Worm (Caenorhabditis elegans): ENCODE results near the gene clec-126.

- TF ChIP-seq elt-3 (tag; optimal IDR thresholded peaks at IDR 0.05) (no peak), egl-27 (tag; optimal IDR thresholded peaks at IDR 0.05) (no peak), ceh-82 (tag; optimal IDR thresholded peaks at IDR 0.05) (no peak), dmd-4 (tag; optimal IDR thresholded peaks at IDR 0.05) (no peak), ama-1 (optimal IDR thresholded peaks at IDR 0.05) (no peak), unc-62 (GFP tag; optimal IDR thresholded peaks at IDR 0.05) (no peak), fos-1 (tag; optimal IDR thresholded peaks at IDR 0.05) (no peak), lsy-2 (tag; optimal IDR thresholded peaks at IDR 0.05) (no peak), aly-2 (tag; optimal IDR thresholded peaks at IDR 0.05) (no peak), ztf-11 (tag; optimal IDR thresholded peaks at IDR 0.05) (no peak), gmeb-1 (tag; optimal IDR thresholded peaks at IDR 0.05) (no peak), unc-39 (tag; optimal IDR thresholded peaks at IDR 0.05) (no peak), nhr-11 (tag; optimal IDR thresholded peaks at IDR 0.05) (no peak)
These were observed 4.8 kb downstream of the clec-126 start, which contains the start of gene col-72 for ce11 chrII:3524097-3524496.
